Worm (Caenorhabditis elegans) whole organism, early embryonic: Measurements from ENCODE around the gene Y50E8A.2.
"Not testable (repeated sequence)": the region's sequence is repeated elsewhere in the genome, so short reads cannot be mapped to it uniquely, and the experiment has no call there.

Experiments
- B0310.2 ChIP-seq: sonication (generic microtip); optimal IDR thresholded peaks from 2 replicates; lab custom pipeline; 2016; ENCODE audit warnings: mild to moderate bottlenecking, missing genetic modification characterization, missing compliant biosample characterization
- aly-1 ChIP-seq: sonication (generic microtip); optimal IDR thresholded peaks from 2 replicates; lab custom pipeline; 2016; ENCODE audit warnings: missing genetic modification characterization, missing compliant biosample characterization
- tra-4 ChIP-seq: sonication (generic microtip); optimal IDR thresholded peaks from 2 replicates; lab custom pipeline; 2017; ENCODE audit warnings: missing genetic modification characterization, missing compliant biosample characterization

ce11 chrV:14750357-14750756, 21.7 kb upstream of the Y50E8A.2 start, which contains the start of gene nspa-10:
- not testable (repeated sequence) for TF ChIP-seq aly-1, B0310.2, tra-4 (tag; lab: Kevin White, UChicago)
